Fruit fly (Drosophila melanogaster) whole organism, wandering third instar larva: ENCODE data around the gene CG33252.
A peak's percentile ranks its signal among the peaks of the same experiment; 100 is the strongest.

Source experiments
- Abd-B ChIP-seq: fragments of >200 bp; optimal IDR thresholded peaks from 2 replicates; lab custom pipeline; 2017; ENCODE audit warnings: missing biosample characterization, missing genetic modification characterization
- CG32264 ChIP-seq: fragments of 200-800 bp; sonication (Bioruptor generic); optimal IDR thresholded peaks from 2 replicates; lab custom pipeline; 2016; ENCODE audit warnings: missing biosample characterization, missing genetic modification characterization
- CrebA ChIP-seq: fragments of 200-800 bp; sonication (Bioruptor generic); optimal IDR thresholded peaks from 2 replicates; lab custom pipeline; 2016; ENCODE audit warnings: missing biosample characterization, mild to moderate bottlenecking, missing genetic modification characterization, borderline replicate concordance
- Dfd ChIP-seq: fragments of >200 bp; optimal IDR thresholded peaks from 2 replicates; lab custom pipeline; 2017; ENCODE audit warnings: missing biosample characterization, missing genetic modification characterization
- Dif ChIP-seq: fragments of 200-275, 200-300 bp; sonication (Bioruptor generic); optimal IDR thresholded peaks from 2 replicates; lab custom pipeline; 2018; ENCODE audit warnings: missing biosample characterization, missing genetic modification characterization; ENCODE audit not compliant: partially characterized antibody
- GATAd ChIP-seq: sonication (Bioruptor generic); optimal IDR thresholded peaks from 2 replicates; lab custom pipeline; 2016; ENCODE audit warnings: missing biosample characterization, missing genetic modification characterization
- Hr78 ChIP-seq: fragments of >200 bp; optimal IDR thresholded peaks from 2 replicates; lab custom pipeline; 2017; ENCODE audit warnings: missing biosample characterization, missing genetic modification characterization
- Mio ChIP-seq: sonication (Bioruptor generic); optimal IDR thresholded peaks from 2 replicates; lab custom pipeline; 2016; ENCODE audit warnings: missing biosample characterization, missing genetic modification characterization
- Myc ChIP-seq: fragments of >200 bp; optimal IDR thresholded peaks from 2 replicates; lab custom pipeline; 2017
- N ChIP-seq: fragments of >200 bp; optimal IDR thresholded peaks from 2 replicates; lab custom pipeline; 2018; ENCODE audit warnings: missing biosample characterization, missing external identifiers, missing genetic modification characterization
- OdsH ChIP-seq: fragments of 200-800 bp; sonication (Bioruptor generic); optimal IDR thresholded peaks from 2 replicates; lab custom pipeline; 2016; ENCODE audit warnings: missing biosample characterization, mild to moderate bottlenecking, missing genetic modification characterization
- Rel ChIP-seq, 2 experiments: fragments of 200-800 bp; sonication (Bioruptor generic) in 1 of 2; optimal IDR thresholded peaks; 2 replicates in 1 of 2; 3 replicates in 1 of 2; lab custom pipeline; 2016 to 2019; ENCODE audit warnings: mild to moderate bottlenecking in 2 of 2, missing biosample characterization in 2 of 2, missing genetic modification characterization in 2 of 2, moderate library complexity in 1 of 2
- Sp1 ChIP-seq: fragments of 200-800 bp; sonication (Bioruptor generic); optimal IDR thresholded peaks from 3 replicates; lab custom pipeline; 2019; ENCODE audit warnings: missing biosample characterization, mild to moderate bottlenecking, missing genetic modification characterization, moderate library complexity
- Vsx2 ChIP-seq: fragments of 200-300, 225-300 bp; sonication (Bioruptor generic); optimal IDR thresholded peaks from 2 replicates; lab custom pipeline; 2018; ENCODE audit warnings: missing biosample characterization, missing genetic modification characterization; ENCODE audit not compliant: partially characterized antibody
- brk ChIP-seq: fragments of 200-800 bp; sonication (Bioruptor generic); optimal IDR thresholded peaks from 2 replicates; lab custom pipeline; 2016; ENCODE audit warnings: missing biosample characterization, mild to moderate bottlenecking, missing genetic modification characterization
- dmrt93B ChIP-seq: fragments of 200-800 bp; sonication (Bioruptor generic); optimal IDR thresholded peaks from 2 replicates; lab custom pipeline; 2018; ENCODE audit warnings: missing biosample characterization, mild to moderate bottlenecking, missing genetic modification characterization
- dsf ChIP-seq: sonication (Bioruptor generic); optimal IDR thresholded peaks from 2 replicates; lab custom pipeline; 2016; ENCODE audit warnings: missing biosample characterization, missing genetic modification characterization, borderline replicate concordance
- ey ChIP-seq: fragments of 200-800 bp; sonication (Bioruptor generic); optimal IDR thresholded peaks from 2 replicates; lab custom pipeline; 2016; ENCODE audit warnings: missing biosample characterization, missing genetic modification characterization
- fru ChIP-seq: fragments of 200-800 bp; sonication (Bioruptor generic); optimal IDR thresholded peaks from 3 replicates; lab custom pipeline; 2016; ENCODE audit warnings: missing biosample characterization, mild to moderate bottlenecking, missing genetic modification characterization
- h ChIP-seq: fragments of 200-800 bp; sonication (Bioruptor generic); optimal IDR thresholded peaks from 3 replicates; lab custom pipeline; 2016; ENCODE audit warnings: missing biosample characterization, mild to moderate bottlenecking, missing genetic modification characterization
- jim ChIP-seq: fragments of 175-275, 200-325 bp; sonication (Bioruptor generic); optimal IDR thresholded peaks from 2 replicates; lab custom pipeline; 2016; ENCODE audit warnings: missing biosample characterization, mild to moderate bottlenecking, missing genetic modification characterization
- rgr ChIP-seq: fragments of 200-800 bp; sonication (Bioruptor generic); optimal IDR thresholded peaks from 3 replicates; lab custom pipeline; 2016; ENCODE audit warnings: missing biosample characterization, mild to moderate bottlenecking, missing genetic modification characterization
- sage ChIP-seq: fragments of 200-800 bp; sonication (Bioruptor generic); optimal IDR thresholded peaks from 2 replicates; lab custom pipeline; 2016; ENCODE audit warnings: missing biosample characterization, mild to moderate bottlenecking, missing genetic modification characterization
- sv ChIP-seq: fragments of 200-800 bp; sonication (Bioruptor generic); optimal IDR thresholded peaks from 3 replicates; lab custom pipeline; 2016; ENCODE audit warnings: missing biosample characterization, missing genetic modification characterization
- usp ChIP-seq: fragments of >200 bp; optimal IDR thresholded peaks from 2 replicates; lab custom pipeline; 2017; ENCODE audit warnings: missing biosample characterization, missing genetic modification characterization

CG33252 gene

dm6 chrX:16918767-16919336 lies 21.9 kb upstream of the CG33252 start:
- TF ChIP-seq Sp1 (GFP tag; lab: Kevin White, UChicago): peak; percentile 28
- TF ChIP-seq sage (GFP tag; lab: Kevin White, UChicago): no peak
- TF ChIP-seq Rel (GFP tag; optimal IDR thresholded peaks at IDR 0.05; lab: Kevin White, UChicago): no peak
- peak; percentile 26 for TF ChIP-seq Rel (tag; optimal IDR thresholded peaks at IDR 0.05; lab: Kevin White, UChicago)
- no peak for TF ChIP-seq usp (GFP tag; lab: Kevin White, UChicago)
- no peak for TF ChIP-seq rgr (GFP tag; lab: Kevin White, UChicago)

- TF ChIP-seq CG32264 (GFP tag; lab: Kevin White, UChicago) (peak; percentile 8), Abd-B (GFP tag; lab: Kevin White, UChicago) (no peak), h (GFP tag; lab: Kevin White, UChicago) (peak; percentile 0), N (GFP tag; lab: Kevin White, UChicago) (no peak), OdsH (GFP tag; lab: Kevin White, UChicago) (peak; percentile 12), Rel (GFP tag; optimal IDR thresholded peaks at IDR 0.05; lab: Kevin White, UChicago) (no peak), Rel (tag; optimal IDR thresholded peaks at IDR 0.05; lab: Kevin White, UChicago) (no peak), Hr78 (GFP tag; lab: Kevin White, UChicago) (no peak)
Observed at dm6 chrX:16917462-16917861, 20.5 kb upstream of the CG33252 start.

- peak; percentile 16 for TF ChIP-seq Dif (GFP tag; lab: Kevin White, UChicago)
- no peak for TF ChIP-seq h (GFP tag; lab: Kevin White, UChicago)
- no peak for TF ChIP-seq brk
- no peak for TF ChIP-seq Rel (GFP tag; optimal IDR thresholded peaks at IDR 0.05; lab: Kevin White, UChicago)
- TF ChIP-seq Rel (tag; optimal IDR thresholded peaks at IDR 0.05; lab: Kevin White, UChicago): peak; percentile 30
- TF ChIP-seq fru: peak; percentile 46
Observed at dm6 chrX:16912965-16913755, 16.2 kb upstream of the CG33252 start, which contains the start of gene CG4928. Gene CG4928, plus strand, starts transcription at chrX:16913180.

dm6 chrX:16911962-16912361 lies 15.0 kb upstream of the CG33252 start:
- TF ChIP-seq rgr (GFP tag; lab: Kevin White, UChicago) (no peak), CG32264 (GFP tag; lab: Kevin White, UChicago) (no peak), Dfd (GFP tag; lab: Kevin White, UChicago) (no peak), Vsx2 (GFP tag; lab: Kevin White, UChicago) (no peak), CrebA (GFP tag; lab: Kevin White, UChicago) (no peak), Rel (GFP tag; optimal IDR thresholded peaks at IDR 0.05; lab: Kevin White, UChicago) (no peak), Rel (tag; optimal IDR thresholded peaks at IDR 0.05; lab: Kevin White, UChicago) (peak; percentile 92), fru (no peak), dsf (GFP tag; lab: Kevin White, UChicago) (no peak)

- TF ChIP-seq jim (GFP tag; lab: Kevin White, UChicago): no peak
- no peak for TF ChIP-seq Rel (GFP tag; optimal IDR thresholded peaks at IDR 0.05; lab: Kevin White, UChicago)
- TF ChIP-seq Rel (tag; optimal IDR thresholded peaks at IDR 0.05; lab: Kevin White, UChicago): peak; percentile 80
Observed at dm6 chrX:16909886-16910285, 12.9 kb upstream of the CG33252 start.

- TF ChIP-seq Hr78 (GFP tag; lab: Kevin White, UChicago) (no peak), Rel (GFP tag; optimal IDR thresholded peaks at IDR 0.05; lab: Kevin White, UChicago) (no peak), Rel (tag; optimal IDR thresholded peaks at IDR 0.05; lab: Kevin White, UChicago) (peak; percentile 44)
Observed at dm6 chrX:16909297-16909696, 12.3 kb upstream of the CG33252 start.

- TF ChIP-seq Abd-B (GFP tag; lab: Kevin White, UChicago) (no peak), sv (GFP tag; lab: Kevin White, UChicago) (no peak), Myc (lab: Kevin White, UChicago) (no peak), Rel (GFP tag; optimal IDR thresholded peaks at IDR 0.05; lab: Kevin White, UChicago) (no peak), Rel (tag; optimal IDR thresholded peaks at IDR 0.05; lab: Kevin White, UChicago) (no peak), Hr78 (GFP tag; lab: Kevin White, UChicago) (no peak), Mio (GFP tag; lab: Kevin White, UChicago) (no peak), dmrt93B (GFP tag; lab: Kevin White, UChicago) (no peak), fru (no peak), sage (GFP tag; lab: Kevin White, UChicago) (no peak), CG32264 (GFP tag; lab: Kevin White, UChicago) (no peak), Dfd (GFP tag; lab: Kevin White, UChicago) (no peak), jim (GFP tag; lab: Kevin White, UChicago) (no peak), GATAd (GFP tag; lab: Kevin White, UChicago) (no peak), rgr (GFP tag; lab: Kevin White, UChicago) (no peak), ey (GFP tag; lab: Kevin White, UChicago) (no peak)
Observed at dm6 chrX:16907675-16908074, 10.7 kb upstream of the CG33252 start.
